Worm (Caenorhabditis elegans) whole organism, late embryonic: Measurements from ENCODE around the gene K09C8.2.
A peak's percentile ranks its signal among the peaks of the same experiment; 100 is the strongest.

ENCODE experiments used
- C08G9.2 ChIP-seq: sonication (generic microtip); optimal IDR thresholded peaks from 2 replicates; lab custom pipeline; 2016; ENCODE audit warnings: mild to moderate bottlenecking, missing genetic modification characterization, moderate library complexity, missing compliant biosample characterization
- C38D4.7 ChIP-seq: fragments of 200-800 bp; sonication (Bioruptor generic); optimal IDR thresholded peaks from 2 replicates; lab custom pipeline; 2018; ENCODE audit warnings: mild to moderate bottlenecking, missing genetic modification characterization, moderate library complexity, missing compliant biosample characterization
- F13H6.1 ChIP-seq: sonication (generic microtip); optimal IDR thresholded peaks from 2 replicates; lab custom pipeline; 2016; ENCODE audit warnings: missing genetic modification characterization, missing compliant biosample characterization
- K09A11.1 ChIP-seq: sonication (generic microtip); optimal IDR thresholded peaks from 2 replicates; lab custom pipeline; 2017; ENCODE audit warnings: antibody characterized with exemption, mild to moderate bottlenecking, missing genetic modification characterization, missing compliant biosample characterization; ENCODE audit not compliant: insufficient read depth
- Y22D7AL.16 ChIP-seq: sonication (generic microtip); optimal IDR thresholded peaks from 2 replicates; lab custom pipeline; 2016; ENCODE audit warnings: missing genetic modification characterization, missing compliant biosample characterization
- ceh-18 ChIP-seq: sonication (generic microtip); optimal IDR thresholded peaks from 2 replicates; lab custom pipeline; 2016; ENCODE audit warnings: missing genetic modification characterization, missing compliant biosample characterization
- ceh-19 ChIP-seq: fragments of 200-800 bp; sonication (Bioruptor generic); optimal IDR thresholded peaks from 2 replicates; lab custom pipeline; 2018; ENCODE audit warnings: mild to moderate bottlenecking, missing genetic modification characterization, missing compliant biosample characterization
- ceh-22 ChIP-seq: sonication (generic microtip); optimal IDR thresholded peaks from 2 replicates; lab custom pipeline; 2017; ENCODE audit warnings: missing biosample characterization, missing genetic modification characterization
- ceh-30 ChIP-seq: fragments of 150-350 bp; optimal IDR thresholded peaks from 2 replicates; lab custom pipeline; 2014; ENCODE audit warnings: missing biosample characterization, missing genetic modification characterization
- ceh-31 ChIP-seq: sonication (generic microtip); optimal IDR thresholded peaks from 2 replicates; lab custom pipeline; 2016; ENCODE audit warnings: missing genetic modification characterization, missing compliant biosample characterization
- ceh-48 ChIP-seq: sonication (generic microtip); optimal IDR thresholded peaks from 2 replicates; lab custom pipeline; 2016; ENCODE audit warnings: missing genetic modification characterization, inconsistent platforms, missing compliant biosample characterization
- ceh-6 ChIP-seq: fragments of 200-800 bp; sonication (Bioruptor generic); optimal IDR thresholded peaks from 2 replicates; lab custom pipeline; 2018; ENCODE audit warnings: mild to moderate bottlenecking, missing genetic modification characterization, missing compliant biosample characterization
- ceh-9 ChIP-seq: sonication (generic microtip); optimal IDR thresholded peaks from 2 replicates; lab custom pipeline; 2016; ENCODE audit warnings: mild to moderate bottlenecking, missing genetic modification characterization, inconsistent platforms, missing compliant biosample characterization
- dmd-4 ChIP-seq: sonication (generic microtip); optimal IDR thresholded peaks from 2 replicates; lab custom pipeline; 2016; ENCODE audit warnings: borderline replicate concordance, missing genetic modification characterization, missing compliant biosample characterization
- elt-2 ChIP-seq: sonication (generic microtip); optimal IDR thresholded peaks from 2 replicates; lab custom pipeline; 2016; ENCODE audit warnings: missing genetic modification reagents, missing genetic modification characterization, missing compliant biosample characterization
- elt-4 ChIP-seq: sonication (generic microtip); optimal IDR thresholded peaks from 2 replicates; lab custom pipeline; 2016; ENCODE audit warnings: missing genetic modification characterization, missing compliant biosample characterization
- eyg-1 ChIP-seq: sonication (generic microtip); optimal IDR thresholded peaks from 2 replicates; lab custom pipeline; 2016; ENCODE audit warnings: missing genotype, missing genetic modification characterization, missing compliant biosample characterization
- fkh-10 ChIP-seq: fragments of 150-350 bp; optimal IDR thresholded peaks from 2 replicates; lab custom pipeline; 2014; ENCODE audit warnings: missing biosample characterization, missing genetic modification reagents, missing genetic modification characterization
- fkh-6 ChIP-seq: sonication (generic microtip); optimal IDR thresholded peaks from 2 replicates; lab custom pipeline; 2016; ENCODE audit warnings: missing genetic modification characterization, missing compliant biosample characterization
- gmeb-2 ChIP-seq: sonication (generic microtip); optimal IDR thresholded peaks from 2 replicates; lab custom pipeline; 2016; ENCODE audit warnings: missing genetic modification characterization, inconsistent platforms, missing compliant biosample characterization
- hlh-13 ChIP-seq: fragments of 200-800 bp; sonication (Bioruptor generic); optimal IDR thresholded peaks from 2 replicates; lab custom pipeline; 2018; ENCODE audit warnings: mild to moderate bottlenecking, missing genetic modification characterization, missing compliant biosample characterization
- hlh-6 ChIP-seq: sonication (generic microtip); optimal IDR thresholded peaks from 2 replicates; lab custom pipeline; 2016; ENCODE audit warnings: missing genotype, missing genetic modification characterization, missing compliant biosample characterization
- lim-6 ChIP-seq: sonication (generic microtip); optimal IDR thresholded peaks from 2 replicates; lab custom pipeline; 2016; ENCODE audit warnings: missing genetic modification characterization, missing compliant biosample characterization
- madf-2 ChIP-seq: sonication (generic microtip); optimal IDR thresholded peaks from 2 replicates; lab custom pipeline; 2017; ENCODE audit warnings: missing genetic modification characterization, missing compliant biosample characterization
- nfya-1 ChIP-seq: sonication (generic microtip); optimal IDR thresholded peaks from 2 replicates; lab custom pipeline; 2017; ENCODE audit warnings: missing genetic modification characterization, mild to moderate bottlenecking, missing compliant biosample characterization, antibody characterized with exemption, moderate library complexity
- nhr-11 ChIP-seq: fragments of 150-350 bp; optimal IDR thresholded peaks from 2 replicates; lab custom pipeline; 2014; ENCODE audit warnings: missing biosample characterization, missing genetic modification characterization
- npax-4 ChIP-seq: sonication (generic microtip); optimal IDR thresholded peaks from 2 replicates; lab custom pipeline; 2016; ENCODE audit warnings: missing genetic modification characterization, missing compliant biosample characterization
- pag-3 ChIP-seq: sonication (generic microtip); optimal IDR thresholded peaks from 2 replicates; lab custom pipeline; 2016; ENCODE audit warnings: missing compliant biosample characterization, missing genetic modification characterization, borderline replicate concordance
- pat-9 ChIP-seq: fragments of 200-800 bp; sonication (Bioruptor generic); optimal IDR thresholded peaks from 2 replicates; lab custom pipeline; 2018; ENCODE audit warnings: mild to moderate bottlenecking, missing genetic modification characterization, moderate library complexity, missing compliant biosample characterization
- pha-4 ChIP-seq: fragments of 150-350 bp; optimal IDR thresholded peaks from 2 replicates; lab custom pipeline; 2018; ENCODE audit warnings: missing biosample characterization, missing genetic modification reagents, missing genetic modification characterization
- pqm-1 ChIP-seq: sonication (generic microtip); optimal IDR thresholded peaks from 2 replicates; lab custom pipeline; 2016; ENCODE audit warnings: missing genetic modification characterization, missing compliant biosample characterization
- pros-1 ChIP-seq: fragments of 150-350 bp; optimal IDR thresholded peaks from 2 replicates; lab custom pipeline; 2014; ENCODE audit warnings: missing biosample characterization, missing genetic modification reagents, missing genetic modification characterization
- ref-2 ChIP-seq: sonication (generic microtip); optimal IDR thresholded peaks from 2 replicates; lab custom pipeline; 2016; ENCODE audit warnings: missing genetic modification characterization, missing compliant biosample characterization
- rnt-1 ChIP-seq: sonication (generic microtip); optimal IDR thresholded peaks from 2 replicates; lab custom pipeline; 2016; ENCODE audit warnings: missing genetic modification characterization, missing compliant biosample characterization
- sdc-2 ChIP-seq: sonication (generic microtip); optimal IDR thresholded peaks from 2 replicates; lab custom pipeline; 2016; ENCODE audit warnings: missing genotype, missing genetic modification characterization, missing compliant biosample characterization
- sox-2 ChIP-seq: fragments of 200-800 bp; sonication (Bioruptor generic); IDR thresholded peaks from 2 replicates; pipeline ENCODE4 v1.3.6; 2022; ENCODE audit warnings: missing genetic modification reagents, missing genetic modification characterization, missing compliant biosample characterization
- sox-4 ChIP-seq: sonication (generic microtip); optimal IDR thresholded peaks from 2 replicates; lab custom pipeline; 2017; ENCODE audit warnings: mild to moderate bottlenecking, missing genetic modification characterization, inconsistent platforms, missing compliant biosample characterization
- tbx-2 ChIP-seq: sonication (generic microtip); optimal IDR thresholded peaks from 2 replicates; lab custom pipeline; 2016; ENCODE audit warnings: missing genetic modification characterization, missing compliant biosample characterization
- ttx-3 ChIP-seq: sonication (generic microtip); optimal IDR thresholded peaks from 2 replicates; lab custom pipeline; 2016; ENCODE audit warnings: missing genetic modification reagents, missing genetic modification characterization, missing compliant biosample characterization
- unc-3 ChIP-seq, 2 experiments: fragments of 200-800 bp in 1 of 2; sonication (Bioruptor generic) in 1 of 2; sonication (generic microtip) in 1 of 2; conservative IDR thresholded peaks in 1 of 2; optimal IDR thresholded peaks in 1 of 2; 2 replicates each; pipeline versions ENCODE4 v1.3.6 to Lab custom; 2016 to 2022; ENCODE audit warnings: missing compliant biosample characterization in 2 of 2, missing genetic modification characterization in 2 of 2, missing genetic modification reagents in 1 of 2
- unc-42 ChIP-seq: sonication (generic microtip); optimal IDR thresholded peaks from 2 replicates; lab custom pipeline; 2016; ENCODE audit warnings: missing genotype, missing genetic modification characterization, missing compliant biosample characterization
- unc-55 ChIP-seq: sonication (generic microtip); optimal IDR thresholded peaks from 2 replicates; lab custom pipeline; 2017; ENCODE audit warnings: missing biosample characterization, missing genetic modification reagents, missing genetic modification characterization
- zip-5 ChIP-seq: sonication (generic microtip); optimal IDR thresholded peaks from 2 replicates; lab custom pipeline; 2016; ENCODE audit warnings: missing genetic modification characterization, missing compliant biosample characterization
- ztf-16 ChIP-seq: sonication (generic microtip); optimal IDR thresholded peaks from 2 replicates; lab custom pipeline; 2017; ENCODE audit warnings: missing genetic modification characterization, missing compliant biosample characterization

The K09C8.2 gene

ce11 chrX:10956972-10957678 lies 2.1 kb upstream of the K09C8.2 start:
- TF ChIP-seq gmeb-2 (tag; lab: Kevin White, UChicago): no peak
- no peak for TF ChIP-seq ref-2 (tag; lab: Kevin White, UChicago)
- no peak for TF ChIP-seq pha-4 (tag; lab: Kevin White, UChicago)
- no peak for TF ChIP-seq zip-5 (tag; lab: Kevin White, UChicago)
- TF ChIP-seq C08G9.2: no peak
- peak; percentile 66 for TF ChIP-seq elt-2 (tag; lab: Kevin White, UChicago)
- TF ChIP-seq hlh-6 (tag; lab: Kevin White, UChicago): no peak
- no peak for TF ChIP-seq unc-3 (GFP tag; conservative IDR thresholded peaks at IDR 0.05; lab: Robert Waterston, UW)
- no peak for TF ChIP-seq unc-3 (tag; optimal IDR thresholded peaks at IDR 0.05; lab: Kevin White, UChicago)

ce11 chrX:10958427-10958826 lies 809 bp upstream of the K09C8.2 start, which contains the start of gene nlp-19:
Gene nlp-19, plus strand, starts transcription at chrX:10958727.
- TF ChIP-seq ceh-48 (tag; lab: Kevin White, UChicago) (no peak), npax-4 (no peak), sox-4 (tag; lab: Kevin White, UChicago) (no peak), hlh-13 (GFP tag; lab: Kevin White, UChicago) (no peak), tbx-2 (no peak), fkh-6 (tag; lab: Kevin White, UChicago) (no peak)

- TF ChIP-seq pqm-1 (tag; lab: Kevin White, UChicago) (no peak), ceh-31 (tag; lab: Kevin White, UChicago) (no peak), lim-6 (tag; lab: Kevin White, UChicago) (no peak), unc-3 (GFP tag; conservative IDR thresholded peaks at IDR 0.05; lab: Robert Waterston, UW) (no peak), unc-3 (tag; optimal IDR thresholded peaks at IDR 0.05; lab: Kevin White, UChicago) (no peak), ceh-30 (tag; lab: Kevin White, UChicago) (no peak)
Observed at ce11 chrX:10961724-10962123, 2.5 kb downstream of the K09C8.2 start.

- TF ChIP-seq K09A11.1 (tag; lab: Kevin White, UChicago): peak; percentile 75
- TF ChIP-seq ceh-9 (tag; lab: Kevin White, UChicago): peak; percentile 75
- no peak for TF ChIP-seq pros-1 (tag; lab: Kevin White, UChicago)
- peak; percentile 73 for TF ChIP-seq eyg-1 (tag; lab: Kevin White, UChicago)
- peak; percentile 73 for TF ChIP-seq C38D4.7 (GFP tag; lab: Kevin White, UChicago)
- peak; percentile 31 for TF ChIP-seq ceh-31 (tag; lab: Kevin White, UChicago)
- TF ChIP-seq nfya-1 (tag; lab: Kevin White, UChicago): peak; percentile 56
- peak; percentile 60 for TF ChIP-seq dmd-4 (tag; lab: Kevin White, UChicago)
- peak; percentile 37 for TF ChIP-seq unc-42 (tag; lab: Kevin White, UChicago)
- TF ChIP-seq fkh-10 (GFP tag; lab: Kevin White, UChicago): no peak
- peak; percentile 55 for TF ChIP-seq F13H6.1 (tag; lab: Kevin White, UChicago)
- TF ChIP-seq sdc-2 (tag; lab: Kevin White, UChicago): peak; percentile 84
- TF ChIP-seq elt-4 (tag; lab: Kevin White, UChicago): no peak
- peak; percentile 57 for TF ChIP-seq C08G9.2
- TF ChIP-seq gmeb-2 (tag; lab: Kevin White, UChicago): peak; percentile 83
- TF ChIP-seq ceh-6 (GFP tag; lab: Kevin White, UChicago): peak; percentile 80
- peak; percentile 78 for TF ChIP-seq unc-3 (GFP tag; conservative IDR thresholded peaks at IDR 0.05; lab: Robert Waterston, UW)
- TF ChIP-seq unc-3 (tag; optimal IDR thresholded peaks at IDR 0.05; lab: Kevin White, UChicago): peak; percentile 84
- TF ChIP-seq madf-2 (tag; lab: Kevin White, UChicago): peak; percentile 77
- peak; percentile 85 for TF ChIP-seq ztf-16 (tag; lab: Kevin White, UChicago)
- no peak for TF ChIP-seq ceh-22 (tag; lab: Kevin White, UChicago)
- TF ChIP-seq pat-9 (tag; lab: Kevin White, UChicago): peak; percentile 86
- TF ChIP-seq nhr-11 (tag; lab: Kevin White, UChicago): no peak
- peak; percentile 88 for TF ChIP-seq ttx-3 (tag; lab: Kevin White, UChicago)
- peak; percentile 47 for TF ChIP-seq ceh-18 (tag; lab: Kevin White, UChicago)
- TF ChIP-seq rnt-1 (tag; lab: Kevin White, UChicago): peak; percentile 33
- peak; percentile 72 for TF ChIP-seq Y22D7AL.16
- peak; percentile 14 for TF ChIP-seq pag-3 (tag; lab: Kevin White, UChicago)
- peak; percentile 83 for TF ChIP-seq ceh-19
- peak; percentile 51 for TF ChIP-seq sox-2 (GFP tag; lab: Robert Waterston, UW)
- TF ChIP-seq unc-55 (GFP tag; lab: Kevin White, UChicago): no peak
Observed at ce11 chrX:10963453-10964046, 4.3 kb downstream of the K09C8.2 start, which contains the start of gene nas-10. Gene nas-10, minus strand, starts transcription at chrX:10963503.
